Fruit fly (Drosophila melanogaster) whole organism, embryonic: ENCODE measurements around the gene CG1628.
A peak's percentile ranks its signal among the peaks of the same experiment; 100 is the strongest.

ENCODE experiments used
- B-H2 ChIP-seq: fragments of 200-800 bp; sonication (Bioruptor generic); optimal IDR thresholded peaks from 2 replicates; lab custom pipeline; 2018; ENCODE audit warnings: missing biosample characterization, mild to moderate bottlenecking, missing genetic modification characterization
- CG10979 ChIP-seq: fragments of 200-800 bp; sonication (Bioruptor generic); optimal IDR thresholded peaks from 2 replicates; lab custom pipeline; 2018; ENCODE audit warnings: missing biosample characterization, mild to moderate bottlenecking, missing genetic modification characterization, moderate library complexity
- CG11085 ChIP-seq: fragments of 200-800 bp; sonication (Bioruptor generic); IDR thresholded peaks from 2 replicates; pipeline ENCODE4 v1.3.6; 2022; ENCODE audit warnings: missing biosample characterization, missing genetic modification characterization
- CG11398 ChIP-seq: fragments of 200-800 bp; sonication (Bioruptor generic); optimal IDR thresholded peaks from 2 replicates; lab custom pipeline; 2016; ENCODE audit warnings: missing biosample characterization, missing genetic modification characterization
- CG12155 ChIP-seq: fragments of 200-800 bp; sonication (Bioruptor generic); optimal IDR thresholded peaks from 3 replicates; lab custom pipeline; 2016; ENCODE audit warnings: missing biosample characterization, missing genetic modification characterization
- CG12299 ChIP-seq: fragments of 200-800 bp; sonication (Bioruptor generic); optimal IDR thresholded peaks from 2 replicates; lab custom pipeline; 2018; ENCODE audit warnings: missing biosample characterization, mild to moderate bottlenecking, missing genetic modification characterization
- CG12659 ChIP-seq: fragments of 200-800 bp; sonication (Bioruptor generic); optimal IDR thresholded peaks from 3 replicates; lab custom pipeline; 2017; ENCODE audit warnings: mild to moderate bottlenecking, missing biosample characterization, missing genetic modification reagents, missing genetic modification characterization
- CG13894 ChIP-seq: fragments of 200-800 bp; sonication (Bioruptor generic); optimal IDR thresholded peaks from 3 replicates; lab custom pipeline; 2018; ENCODE audit warnings: missing biosample characterization, mild to moderate bottlenecking, missing genetic modification characterization, moderate library complexity
- CG15011 ChIP-seq: fragments of 200-800 bp; sonication (Bioruptor generic); optimal IDR thresholded peaks from 3 replicates; lab custom pipeline; 2018; ENCODE audit warnings: missing biosample characterization, mild to moderate bottlenecking, missing genetic modification characterization
- CG1647 ChIP-seq: fragments of 200-800 bp; sonication (Bioruptor generic); optimal IDR thresholded peaks from 3 replicates; lab custom pipeline; 2016; ENCODE audit warnings: missing biosample characterization, missing genetic modification characterization
- CG18011 ChIP-seq: fragments of 200-800 bp; sonication (Bioruptor generic); optimal IDR thresholded peaks from 2 replicates; lab custom pipeline; 2017; ENCODE audit warnings: missing biosample characterization, missing genetic modification characterization, mild to moderate bottlenecking, moderate library complexity, missing genotype
- CG30020 ChIP-seq: fragments of 200-800 bp; optimal IDR thresholded peaks from 2 replicates; lab custom pipeline; 2019; ENCODE audit warnings: missing biosample characterization, mild to moderate bottlenecking, missing genetic modification characterization, moderate library complexity
- CG3163 ChIP-seq: fragments of 200-800 bp; sonication (Bioruptor generic); optimal IDR thresholded peaks from 3 replicates; lab custom pipeline; 2016; ENCODE audit warnings: missing biosample characterization, missing genetic modification characterization
- CG33213 ChIP-seq: fragments of 200-800 bp; sonication (Bioruptor generic); optimal IDR thresholded peaks from 3 replicates; lab custom pipeline; 2016; ENCODE audit warnings: missing biosample characterization, missing genetic modification characterization
- CG4854 ChIP-seq: fragments of 200-800 bp; sonication (Bioruptor generic); optimal IDR thresholded peaks from 2 replicates; lab custom pipeline; 2016; ENCODE audit warnings: missing biosample characterization, missing genetic modification characterization, inconsistent platforms
- CG6683 ChIP-seq: fragments of 200-800 bp; sonication (Bioruptor generic); optimal IDR thresholded peaks from 2 replicates; lab custom pipeline; 2017; ENCODE audit warnings: missing biosample characterization, mild to moderate bottlenecking, missing genetic modification characterization, missing genetic modification reagents
- CG6813 ChIP-seq: fragments of 200-800 bp; sonication (Bioruptor generic); optimal IDR thresholded peaks from 2 replicates; lab custom pipeline; 2017; ENCODE audit warnings: missing biosample characterization, missing genetic modification characterization, mild to moderate bottlenecking, moderate library complexity, missing genetic modification reagents
- CG7357 ChIP-seq: fragments of 200-800 bp; sonication (Bioruptor generic); IDR thresholded peaks from 3 replicates; pipeline ENCODE4 v1.3.6; 2022; ENCODE audit warnings: missing biosample characterization, missing genetic modification characterization
- CG7963 ChIP-seq: fragments of 200-800 bp; sonication (Bioruptor generic); IDR thresholded peaks from 3 replicates; pipeline ENCODE4 v1.3.6; 2022; ENCODE audit warnings: missing biosample characterization, missing genetic modification characterization; ENCODE audit not compliant: partially characterized antibody
- CG8281 ChIP-seq: fragments of 200-800 bp; sonication (Bioruptor generic); optimal IDR thresholded peaks from 2 replicates; lab custom pipeline; 2018; ENCODE audit warnings: missing biosample characterization, mild to moderate bottlenecking, missing genetic modification characterization, moderate library complexity
- CG9215 ChIP-seq: fragments of 200-800 bp; sonication (Bioruptor generic); IDR thresholded peaks from 2 replicates; pipeline ENCODE4 v1.3.6; 2022; ENCODE audit warnings: missing biosample characterization, missing genetic modification characterization
- H2.0 ChIP-seq: fragments of 200-800 bp; sonication (Bioruptor generic); IDR thresholded peaks from 2 replicates; pipeline ENCODE4 v1.3.6; 2022; ENCODE audit warnings: missing biosample characterization, missing genetic modification characterization
- HHEX ChIP-seq: fragments of 200-800 bp; sonication (Bioruptor generic); optimal IDR thresholded peaks from 3 replicates; lab custom pipeline; 2017; ENCODE audit warnings: missing biosample characterization, mild to moderate bottlenecking, missing genetic modification characterization, missing genetic modification reagents
- HLH3B ChIP-seq: fragments of 200-800 bp; sonication (Bioruptor generic); IDR thresholded peaks from 2 replicates; pipeline ENCODE4 v1.3.6; 2022; ENCODE audit warnings: missing biosample characterization, missing genetic modification characterization
- Hr3 ChIP-seq: fragments of 200-800 bp; sonication (Bioruptor generic); optimal IDR thresholded peaks from 3 replicates; lab custom pipeline; 2016; ENCODE audit warnings: missing biosample characterization, missing genetic modification characterization
- NC2α ChIP-seq: fragments of 200-800 bp; sonication (Bioruptor generic); optimal IDR thresholded peaks from 2 replicates; lab custom pipeline; 2016; ENCODE audit warnings: missing biosample characterization, missing genetic modification characterization
- Oaz ChIP-seq: fragments of 200-800 bp; sonication (Bioruptor generic); IDR thresholded peaks from 2 replicates; pipeline ENCODE4 v1.3.6; 2022; ENCODE audit warnings: missing biosample characterization, missing genetic modification characterization
- Optix ChIP-seq: fragments of 200-800 bp; sonication (Bioruptor generic); IDR thresholded peaks from 3 replicates; pipeline ENCODE4 v1.3.6; 2022; ENCODE audit warnings: missing biosample characterization, missing genetic modification characterization
- Ravus ChIP-seq: fragments of 200-800 bp; sonication (Bioruptor generic); IDR thresholded peaks from 2 replicates; pipeline ENCODE4 v1.3.6; 2022; ENCODE audit warnings: missing biosample characterization, missing genetic modification characterization
- az2 ChIP-seq: fragments of 200-800 bp; sonication (Bioruptor generic); optimal IDR thresholded peaks from 3 replicates; lab custom pipeline; 2016; ENCODE audit warnings: missing biosample characterization, missing genetic modification characterization
- bbx ChIP-seq: fragments of 200-800 bp; sonication (Bioruptor generic); IDR thresholded peaks from 2 replicates; pipeline ENCODE4 v1.3.6; 2022; ENCODE audit warnings: missing biosample characterization, missing genetic modification characterization; ENCODE audit not compliant: partially characterized antibody
- cad ChIP-seq: fragments of >200 bp; optimal IDR thresholded peaks from 2 replicates; lab custom pipeline; 2017; ENCODE audit warnings: missing biosample characterization, missing genetic modification characterization
- chn ChIP-seq: fragments of 200-800 bp; sonication (Bioruptor generic); optimal IDR thresholded peaks from 2 replicates; lab custom pipeline; 2016; ENCODE audit warnings: missing biosample characterization, missing genetic modification characterization
- en ChIP-seq: fragments of 200-800 bp; sonication (Bioruptor generic); optimal IDR thresholded peaks from 2 replicates; lab custom pipeline; 2016; ENCODE audit warnings: missing biosample characterization, missing genetic modification characterization
- fd102C ChIP-seq: fragments of 200-800 bp; sonication (Bioruptor generic); optimal IDR thresholded peaks from 2 replicates; lab custom pipeline; 2018; ENCODE audit warnings: missing biosample characterization, mild to moderate bottlenecking, missing genetic modification characterization, moderate library complexity
- gem ChIP-seq: fragments of 200-800 bp; sonication (Bioruptor generic); optimal IDR thresholded peaks from 2 replicates; lab custom pipeline; 2019; ENCODE audit warnings: missing biosample characterization, mild to moderate bottlenecking, missing genetic modification characterization, moderate library complexity
- gsb-n ChIP-seq: fragments of 200-800 bp; sonication (Bioruptor generic); optimal IDR thresholded peaks from 3 replicates; lab custom pipeline; 2018; ENCODE audit warnings: missing biosample characterization, mild to moderate bottlenecking, missing genetic modification characterization
- jigr1 ChIP-seq: fragments of 200-800 bp; sonication (Bioruptor generic); IDR thresholded peaks from 3 replicates; pipeline ENCODE4 v1.3.6; 2022; ENCODE audit warnings: missing biosample characterization, missing genetic modification characterization
- lola ChIP-seq, 3 experiments: fragments of >200 bp in 2 of 3; fragments of 200-800 bp in 1 of 3; sonication (Bioruptor generic) in 1 of 3; optimal IDR thresholded peaks; 2 replicates each; lab custom pipeline; 2017 to 2019; ENCODE audit warnings: missing biosample characterization in 3 of 3, missing genetic modification characterization in 3 of 3, mild to moderate bottlenecking in 1 of 3, moderate library complexity in 1 of 3
- schlank ChIP-seq: fragments of 200-800 bp; sonication (Bioruptor generic); optimal IDR thresholded peaks from 2 replicates; lab custom pipeline; 2018; ENCODE audit warnings: missing biosample characterization, mild to moderate bottlenecking, missing genetic modification characterization
- sd ChIP-seq: fragments of 200-800 bp; sonication (Bioruptor generic); optimal IDR thresholded peaks from 3 replicates; lab custom pipeline; 2018; ENCODE audit warnings: missing biosample characterization, mild to moderate bottlenecking, missing genetic modification characterization, moderate library complexity
- seq ChIP-seq: fragments of 200-800 bp; sonication (Bioruptor generic); IDR thresholded peaks from 2 replicates; pipeline ENCODE4 v1.3.6; 2022; ENCODE audit warnings: missing biosample characterization, missing genetic modification characterization
- sob ChIP-seq: fragments of 200-800 bp; sonication (Bioruptor generic); IDR thresholded peaks from 2 replicates; pipeline ENCODE4 v1.3.6; 2022; ENCODE audit warnings: missing biosample characterization, missing genetic modification characterization
- stc ChIP-seq: fragments of 200-800 bp; sonication (Bioruptor generic); IDR thresholded peaks from 2 replicates; pipeline ENCODE4 v1.3.6; 2022; ENCODE audit warnings: missing biosample characterization, missing genetic modification characterization
- tll ChIP-seq, 2 experiments: fragments of 200-800 bp in 1 of 2; fragments of >200 bp in 1 of 2; sonication (Bioruptor generic) in 1 of 2; optimal IDR thresholded peaks; 2 replicates each; lab custom pipeline; 2017 to 2019; ENCODE audit warnings: missing biosample characterization in 2 of 2, missing genetic modification characterization in 2 of 2, mild to moderate bottlenecking in 1 of 2, moderate library complexity in 1 of 2
- ttk ChIP-seq: fragments of 200-800 bp; sonication (Bioruptor generic); IDR thresholded peaks from 2 replicates; pipeline ENCODE4 v2.1.2; 2022; ENCODE audit warnings: missing biosample characterization, missing genetic modification characterization
- vfl ChIP-seq: fragments of 200-800 bp; sonication (Bioruptor generic); optimal IDR thresholded peaks from 2 replicates; lab custom pipeline; 2016; ENCODE audit warnings: missing biosample characterization, missing genetic modification characterization
- vnd ChIP-seq: fragments of 200-800 bp; sonication (Bioruptor generic); IDR thresholded peaks from 3 replicates; pipeline ENCODE4 v1.3.6; 2022; ENCODE audit warnings: missing biosample characterization, missing genetic modification characterization; ENCODE audit not compliant: partially characterized antibody
- z ChIP-seq: fragments of 200-800 bp; sonication (Bioruptor generic); IDR thresholded peaks from 3 replicates; pipeline ENCODE4 v1.3.6; 2022; ENCODE audit warnings: missing biosample characterization, missing genetic modification characterization
- zf30C ChIP-seq: fragments of 200-800 bp; sonication (Bioruptor generic); optimal IDR thresholded peaks from 3 replicates; lab custom pipeline; 2018; ENCODE audit warnings: missing biosample characterization, mild to moderate bottlenecking, missing genetic modification characterization

The CG1628 gene

dm6 chrX:10600254-10600916 is 2.1 kb downstream of the CG1628 start (continued):
- TF ChIP-seq CG7357 (GFP tag; lab: Robert Waterston, UW) (no peak), ttk (GFP tag; lab: Robert Waterston, UW) (peak; percentile 76), jigr1 (GFP tag; lab: Robert Waterston, UW) (no peak), fd102C (GFP tag; lab: Kevin White, UChicago) (no peak), NC2α (GFP tag; lab: Kevin White, UChicago) (no peak), chn (GFP tag; lab: Kevin White, UChicago) (peak; percentile 50), CG12155 (peak; percentile 15), sob (peak; percentile 44; the same call in 1 of the 2 replicates), vfl (no peak), CG10979 (tag; lab: Kevin White, UChicago) (peak; percentile 33), Hr3 (GFP tag; lab: Kevin White, UChicago) (peak; percentile 15), CG13894 (no peak), gsb-n (tag; lab: Kevin White, UChicago) (no peak), Oaz (no peak), seq (GFP tag; lab: Robert Waterston, UW) (peak; percentile 57; the same call in 1 of the 2 replicates), CG7963 (no peak), vnd (GFP tag; lab: Robert Waterston, UW) (no peak), CG12659 (GFP tag; lab: Kevin White, UChicago) (peak; percentile 19), CG6683 (GFP tag; lab: Kevin White, UChicago) (no peak), HHEX (GFP tag; lab: Kevin White, UChicago) (peak; percentile 4), CG30020 (no peak), CG33213 (no peak), z (GFP tag; lab: Robert Waterston, UW) (no peak), lola (GFP tag; optimal IDR thresholded peaks at IDR 0.05; lab: Kevin White, UChicago) (no peak), CG15011 (GFP tag; lab: Kevin White, UChicago) (no peak), CG12299 (no peak), az2 (peak; percentile 45), CG4854 (GFP tag; lab: Kevin White, UChicago) (no peak), gem (peak; percentile 67), bbx (GFP tag; lab: Robert Waterston, UW) (no peak), CG18011 (GFP tag; lab: Kevin White, UChicago) (peak; percentile 31), HLH3B (GFP tag; lab: Robert Waterston, UW) (peak; percentile 62), zf30C (GFP tag; lab: Kevin White, UChicago) (no peak), Ravus (GFP tag; lab: Robert Waterston, UW) (no peak), Optix (peak; percentile 56; the same call in 1 of the 3 replicates), CG11085 (GFP tag; lab: Robert Waterston, UW) (peak; percentile 62; the same call in 1 of the 2 replicates), CG1647 (GFP tag; lab: Kevin White, UChicago) (peak; percentile 12), schlank (no peak), H2.0 (GFP tag; lab: Robert Waterston, UW) (peak; percentile 69), sd (tag; lab: Kevin White, UChicago) (no peak), CG6813 (GFP tag; lab: Kevin White, UChicago) (no peak), stc (no peak), CG11398 (GFP tag; lab: Kevin White, UChicago) (no peak), tll (GFP tag; optimal IDR thresholded peaks at IDR 0.05; lab: Kevin White, UChicago) (no peak), CG8281 (no peak), CG9215 (GFP tag; lab: Robert Waterston, UW) (peak; percentile 49; the same call in 1 of the 2 replicates), en (GFP tag; lab: Kevin White, UChicago) (no peak), B-H2 (GFP tag; lab: Kevin White, UChicago) (no peak), cad (no peak), CG3163 (no peak)
